Worm (Caenorhabditis elegans): ENCODE measurements around the gene C36A4.10.

The C36A4.10 gene

ce11 chrIII:3831381-3831780 lies at the start of gene C36A4.10:
Gene C36A4.10 (minus strand): TSS chrIII:3831481.
- TF ChIP-seq dve-1 (tag; optimal IDR thresholded peaks at IDR 0.05; ENCODE audit: insufficient read depth) = no peak
- TF ChIP-seq mxl-2 (GFP tag; conservative IDR thresholded peaks at IDR 0.05) = no peak
- TF ChIP-seq lin-39 (tag; optimal IDR thresholded peaks at IDR 0.05) = no peak
- no peak for TF ChIP-seq nhr-42 (GFP tag; IDR thresholded peaks at IDR 0.05)
- TF ChIP-seq dmd-6 (GFP tag; IDR thresholded peaks at IDR 0.05) = no peak
- TF ChIP-seq zfp-3 (GFP tag; conservative IDR thresholded peaks at IDR 0.05) = no peak
- TF ChIP-seq Y105C5A.15 (GFP tag; IDR thresholded peaks at IDR 0.05) = no peak
- no peak for TF ChIP-seq spr-3 (GFP tag; optimal IDR thresholded peaks at IDR 0.05)
- TF ChIP-seq snpc-1.2 (GFP tag; IDR thresholded peaks at IDR 0.05) = no peak
- TF ChIP-seq nhr-77 (tag; optimal IDR thresholded peaks at IDR 0.05) = no peak
- no peak for TF ChIP-seq dmd-8 (GFP tag; IDR thresholded peaks at IDR 0.05)
- TF ChIP-seq lin-1 (GFP tag; IDR thresholded peaks at IDR 0.05) = no peak
- no peak for TF ChIP-seq zag-1 (tag; optimal IDR thresholded peaks at IDR 0.05)
- TF ChIP-seq duxl-1 (tag; optimal IDR thresholded peaks at IDR 0.05; ENCODE audit: poor library complexity) = no peak
- no peak for TF ChIP-seq Y75B8A.6 (GFP tag; IDR thresholded peaks at IDR 0.05)

ce11 chrIII:3878986-3879756 lies 47.9 kb upstream of the C36A4.10 start:
- TF ChIP-seq hlh-30 (tag; optimal IDR thresholded peaks at IDR 0.05; ENCODE audit: insufficient read depth) = peak; percentile 7
- TF ChIP-seq nhr-28 (tag; optimal IDR thresholded peaks at IDR 0.05) = peak; percentile 48
- TF ChIP-seq fos-1 (tag; optimal IDR thresholded peaks at IDR 0.05) = no peak

ce11 chrIII:3876197-3876897 lies 45.1 kb upstream of the C36A4.10 start:
- TF ChIP-seq set-16 (GFP tag; IDR thresholded peaks at IDR 0.05) (no peak), lin-1 (GFP tag; IDR thresholded peaks at IDR 0.05) (no peak), aha-1 (tag) (peak; percentile 52), daf-16 (GFP tag; optimal IDR thresholded peaks at IDR 0.05) (no peak), daf-16 (tag; optimal IDR thresholded peaks at IDR 0.05) (peak; percentile 3), nhr-28 (tag; optimal IDR thresholded peaks at IDR 0.05) (peak; percentile 28), dmd-6 (GFP tag; IDR thresholded peaks at IDR 0.05) (peak; percentile 42), pqm-1 (tag; optimal IDR thresholded peaks at IDR 0.05) (peak; percentile 41), dve-1 (tag; optimal IDR thresholded peaks at IDR 0.05; ENCODE audit: insufficient read depth) (peak; percentile 16)

DNA sequence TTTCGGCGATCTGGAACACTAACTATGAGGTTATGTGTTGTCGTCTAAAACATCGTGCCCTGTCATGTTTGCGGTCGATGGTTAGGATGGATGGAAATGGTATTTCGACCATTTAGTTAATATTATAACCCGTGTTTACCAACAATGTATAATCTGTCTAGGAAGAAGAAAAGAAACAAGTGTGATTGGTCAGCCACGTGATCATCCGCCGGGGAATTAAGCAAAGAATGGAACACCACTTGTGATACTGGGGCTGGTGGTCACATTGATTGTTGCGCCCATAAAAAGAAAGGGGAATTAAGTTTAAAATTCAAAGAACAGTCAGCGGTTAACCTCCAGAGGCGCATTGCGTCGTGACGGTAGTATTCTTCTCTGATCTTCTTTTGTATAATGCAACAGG lies 44.3 kb upstream of the C36A4.10 start:
- TF ChIP-seq dmd-6 (GFP tag; IDR thresholded peaks at IDR 0.05) (peak; percentile 42), F10B5.3 (tag; optimal IDR thresholded peaks at IDR 0.05) (no peak), hlh-30 (tag; optimal IDR thresholded peaks at IDR 0.05; ENCODE audit: insufficient read depth) (peak; percentile 92), mdt-29 (GFP tag; IDR thresholded peaks at IDR 0.05) (peak; percentile 45; the same call in 1 of the 2 replicates), arid-1 (GFP tag; conservative IDR thresholded peaks at IDR 0.05) (no peak), dve-1 (tag; optimal IDR thresholded peaks at IDR 0.05; ENCODE audit: insufficient read depth) (peak; percentile 81), mep-1 (tag; optimal IDR thresholded peaks at IDR 0.05) (peak; percentile 67), daf-8 (GFP tag; IDR thresholded peaks at IDR 0.05) (no peak), ceh-32 (tag; optimal IDR thresholded peaks at IDR 0.05; ENCODE audit: poor library complexity) (no peak), sdz-12 (GFP tag; optimal IDR thresholded peaks at IDR 0.05) (no peak), lin-29 (GFP tag; IDR thresholded peaks at IDR 0.05) (no peak), dmd-8 (GFP tag; IDR thresholded peaks at IDR 0.05) (no peak), unc-62 (GFP tag; optimal IDR thresholded peaks at IDR 0.05 in 1 of 2) (peak in 1 of 2 experiments; percentile 57), unc-62 (tag; optimal IDR thresholded peaks at IDR 0.05) (no peak), zip-2 (tag; optimal IDR thresholded peaks at IDR 0.05) (no peak), nhr-111 (GFP tag; optimal IDR thresholded peaks at IDR 0.05) (no peak), lin-13 (GFP tag; optimal IDR thresholded peaks at IDR 0.05) (peak; percentile 19), dpl-1 (GFP tag; optimal IDR thresholded peaks at IDR 0.05) (peak; percentile 1), nhr-28 (tag; optimal IDR thresholded peaks at IDR 0.05) (peak; percentile 72), ZK337.2 (GFP tag; IDR thresholded peaks at IDR 0.05) (no peak), mdl-1 (tag; optimal IDR thresholded peaks at IDR 0.05) (peak in 1 of 2 experiments; percentile 6), dmd-9 (GFP tag; IDR thresholded peaks at IDR 0.05) (no peak), lsy-2 (tag; optimal IDR thresholded peaks at IDR 0.05) (peak in 1 of 2 experiments; percentile 42), ZK546.5 (tag; optimal IDR thresholded peaks at IDR 0.05) (no peak), mxl-3 (GFP tag; optimal IDR thresholded peaks at IDR 0.05) (peak; percentile 33)
